Worm (Caenorhabditis elegans) whole organism, L4/young adult: ENCODE measurements around the gene vha-1.

Experiments used
- W03F9.2 ChIP-seq: fragments of 150-350 bp; optimal IDR thresholded peaks from 2 replicates; lab custom pipeline; 2014; ENCODE audit warnings: missing biosample characterization, missing genetic modification characterization
- him-1 ChIP-seq: sonication (generic microtip); optimal IDR thresholded peaks from 2 replicates; lab custom pipeline; 2016; ENCODE audit warnings: missing genotype, missing genetic modification reagents, missing genetic modification characterization, missing compliant biosample characterization

- no peak for TF ChIP-seq him-1 (tag; lab: Kevin White, UChicago)
- no peak for TF ChIP-seq W03F9.2 (tag; lab: Kevin White, UChicago)
Measured at ce11 chrIII:9793592-9794417, 12.8 kb downstream of the vha-1 start, which contains the start of the genes R10E11.9 and mcm-6.
